Worm (Caenorhabditis elegans): ENCODE measurements around the gene T08A9.13.

T08A9.13 gene

ce11 chrX:7334302-7334724, 12.1 kb upstream of the T08A9.13 start, which contains the start of gene epg-7 (continued):
- peak; percentile 72 for TF ChIP-seq mxl-2 (GFP tag; conservative IDR thresholded peaks at IDR 0.05)
- TF ChIP-seq F10B5.3 (tag; optimal IDR thresholded peaks at IDR 0.05): peak; percentile 22
- peak; percentile 79 for TF ChIP-seq spr-1 (tag; optimal IDR thresholded peaks at IDR 0.05)

- TF ChIP-seq nhr-25 (tag; optimal IDR thresholded peaks at IDR 0.05; ENCODE audit: borderline replicate concordance, insufficient read depth) (peak; percentile 1), php-3 (GFP tag; IDR thresholded peaks at IDR 0.05) (no peak), tag-97 (GFP tag; IDR thresholded peaks at IDR 0.05) (no peak), ceh-32 (tag; optimal IDR thresholded peaks at IDR 0.05; ENCODE audit: poor library complexity) (no peak), nhr-41 (GFP tag; IDR thresholded peaks at IDR 0.05) (no peak), lin-29 (GFP tag; IDR thresholded peaks at IDR 0.05) (no peak), dmd-9 (GFP tag; IDR thresholded peaks at IDR 0.05) (no peak)
Measured at ce11 chrX:7330685-7331196, 8.5 kb upstream of the T08A9.13 start, which contains the start of gene ttr-30. ttr-30 (plus strand) TSS chrX:7330949.

ce11 chrX:7329601-7330000, 7.4 kb upstream of the T08A9.13 start, which contains the start of gene ttr-59:
ttr-59 (plus strand) TSS chrX:7329818.
- TF ChIP-seq lim-7 (GFP tag; IDR thresholded peaks at IDR 0.05) (no peak), lir-3 (tag; optimal IDR thresholded peaks at IDR 0.05) (no peak), ztf-11 (tag; optimal IDR thresholded peaks at IDR 0.05) (no peak), ceh-32 (tag; optimal IDR thresholded peaks at IDR 0.05; ENCODE audit: poor library complexity) (no peak), saeg-2 (GFP tag; IDR thresholded peaks at IDR 0.05) (no peak), ama-1 (optimal IDR thresholded peaks at IDR 0.05) (peak; percentile 4), D1046.2 (GFP tag; IDR thresholded peaks at IDR 0.05) (no peak), F26F4.8 (GFP tag; conservative IDR thresholded peaks at IDR 0.05) (no peak), hlh-30 (tag; optimal IDR thresholded peaks at IDR 0.05; ENCODE audit: insufficient read depth) (peak; percentile 58), madf-9 (GFP tag; conservative IDR thresholded peaks at IDR 0.05) (no peak), unc-130 (GFP tag; optimal IDR thresholded peaks at IDR 0.05) (no peak), zip-11 (GFP tag; IDR thresholded peaks at IDR 0.05) (no peak), nhr-28 (tag; optimal IDR thresholded peaks at IDR 0.05) (peak; percentile 5), tag-97 (GFP tag; IDR thresholded peaks at IDR 0.05) (no peak), mdl-1 (tag; optimal IDR thresholded peaks at IDR 0.05) (no peak), nhr-76 (tag; optimal IDR thresholded peaks at IDR 0.05) (no peak)

DNA sequence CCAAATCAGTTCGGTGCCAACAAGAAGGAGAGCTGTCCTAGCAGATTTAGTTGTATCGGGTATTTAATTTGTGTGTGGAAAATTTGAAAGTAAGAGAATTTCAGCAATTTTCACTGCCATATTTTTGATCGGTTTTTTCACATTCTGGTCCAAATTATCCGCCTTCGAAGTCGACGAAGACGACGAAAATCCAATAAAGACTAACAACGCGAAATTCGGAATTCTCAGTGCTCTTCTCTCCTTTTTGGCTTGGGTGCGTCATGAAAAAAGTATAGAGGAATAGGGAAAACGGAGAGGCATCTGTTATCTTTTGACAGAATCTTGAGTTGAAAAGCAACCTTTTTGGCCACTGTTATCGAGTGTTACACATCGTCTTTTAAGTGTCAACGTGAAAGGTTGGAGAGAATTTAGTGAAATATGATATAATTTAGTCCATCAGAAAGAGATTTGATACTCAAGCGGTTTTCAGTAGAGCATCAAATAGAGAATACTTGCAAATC, 5.9 kb upstream of the T08A9.13 start:
- TF ChIP-seq unc-62 (GFP tag; optimal IDR thresholded peaks at IDR 0.05 in 1 of 2): peak in 1 of 2 experiments; percentile 10
- no peak for TF ChIP-seq unc-62 (tag; optimal IDR thresholded peaks at IDR 0.05)
- TF ChIP-seq madf-9 (GFP tag; conservative IDR thresholded peaks at IDR 0.05): no peak
- no peak for TF ChIP-seq hlh-11 (tag; optimal IDR thresholded peaks at IDR 0.05)
- 0 out of 2 replicates have a peak, but pooled peaks have one; percentile 7 for TF ChIP-seq dmd-6 (GFP tag; IDR thresholded peaks at IDR 0.05)

ce11 chrX:7326967-7327651, 4.9 kb upstream of the T08A9.13 start, which contains the start of gene sng-1:
sng-1 (plus strand) TSS chrX:7327601.
- TF ChIP-seq mdt-29 (GFP tag; IDR thresholded peaks at IDR 0.05): no peak
- peak; percentile 3 for TF ChIP-seq fkh-10 (GFP tag; optimal IDR thresholded peaks at IDR 0.05)
- TF ChIP-seq mep-1 (tag; optimal IDR thresholded peaks at IDR 0.05): peak; percentile 37
- no peak for TF ChIP-seq nhr-111 (GFP tag; optimal IDR thresholded peaks at IDR 0.05)
- no peak for TF ChIP-seq fos-1 (tag; optimal IDR thresholded peaks at IDR 0.05)
- peak; percentile 38; the same call in 1 of the 2 replicates for TF ChIP-seq set-16 (GFP tag; IDR thresholded peaks at IDR 0.05)
- TF ChIP-seq hmg-1.1 (GFP tag; IDR thresholded peaks at IDR 0.05): peak; percentile 40; the same call in 1 of the 2 replicates
- TF ChIP-seq ceh-44 (GFP tag; IDR thresholded peaks at IDR 0.05): no peak
- peak; percentile 89 for TF ChIP-seq aha-1 (tag)
- TF ChIP-seq tag-97 (GFP tag; IDR thresholded peaks at IDR 0.05): no peak
- peak in 1 of 2 experiments; percentile 85 for TF ChIP-seq unc-62 (GFP tag; optimal IDR thresholded peaks at IDR 0.05 in 1 of 2)
- no peak for TF ChIP-seq unc-62 (tag; optimal IDR thresholded peaks at IDR 0.05)
